Fruit fly (Drosophila melanogaster): ENCODE measurements around the gene CG8993.
A peak's percentile ranks its signal among the peaks of the same experiment; 100 is the strongest.

Gene CG8993

DNA sequence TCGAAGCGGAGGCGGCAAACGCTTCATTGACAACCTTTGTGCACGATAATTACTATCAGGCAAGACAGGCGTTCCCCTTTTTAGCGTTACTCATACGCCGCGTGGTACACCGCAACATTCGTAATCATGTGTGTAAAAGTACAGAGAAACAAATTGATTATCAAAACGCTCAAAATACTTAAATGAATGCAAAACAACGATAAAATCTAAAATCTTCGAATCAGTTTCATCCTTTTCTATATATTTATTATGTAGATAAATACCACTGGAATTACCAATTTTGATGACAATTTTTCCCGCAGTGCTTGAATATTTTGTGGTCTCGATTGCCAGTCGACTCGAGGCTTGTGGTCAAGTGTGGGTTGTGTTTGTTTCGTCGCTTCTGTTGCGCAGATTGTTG lies 38.9 kb downstream of the CG8993 start:
- TF ChIP-seq pan (optimal IDR thresholded peaks at IDR 0.05) (no peak), psq (optimal IDR thresholded peaks at IDR 0.05) (no peak), CG8478 (optimal IDR thresholded peaks at IDR 0.05) (no peak), usp (GFP tag; optimal IDR thresholded peaks at IDR 0.05) (no peak)

DNA sequence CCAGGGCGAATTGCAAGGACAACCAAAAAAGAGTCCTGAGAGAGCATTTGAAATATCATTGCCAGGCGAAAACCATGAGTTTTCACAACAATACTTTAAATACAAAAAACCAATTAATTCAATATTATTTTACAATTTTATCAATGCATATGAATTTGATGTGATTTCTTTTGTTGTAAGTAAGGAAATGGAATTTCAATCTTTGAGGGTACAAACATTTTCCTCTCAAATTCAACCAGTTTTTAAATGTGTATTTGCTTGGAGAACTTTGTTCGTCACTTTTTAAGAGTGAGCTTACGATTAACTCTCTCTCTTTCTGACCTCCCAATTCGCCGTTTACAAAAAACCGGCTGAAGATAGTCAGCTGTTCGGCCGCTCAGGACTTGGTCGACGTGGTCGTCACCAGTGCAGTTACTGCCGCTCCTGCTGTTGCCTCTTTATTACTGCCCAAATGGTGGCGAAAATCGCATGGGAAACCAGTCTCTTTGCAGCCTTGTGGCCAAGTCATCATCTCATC lies 39.6 kb downstream of the CG8993 start:
- no peak for TF ChIP-seq Dll (optimal IDR thresholded peaks at IDR 0.05)
- no peak for TF ChIP-seq psq (optimal IDR thresholded peaks at IDR 0.05)
- TF ChIP-seq pan (optimal IDR thresholded peaks at IDR 0.05), result no peak
- TF ChIP-seq CG8478 (optimal IDR thresholded peaks at IDR 0.05), result no peak
- no peak for TF ChIP-seq usp (GFP tag; optimal IDR thresholded peaks at IDR 0.05)
- no peak for TF ChIP-seq EcR (GFP tag; optimal IDR thresholded peaks at IDR 0.05)

DNA sequence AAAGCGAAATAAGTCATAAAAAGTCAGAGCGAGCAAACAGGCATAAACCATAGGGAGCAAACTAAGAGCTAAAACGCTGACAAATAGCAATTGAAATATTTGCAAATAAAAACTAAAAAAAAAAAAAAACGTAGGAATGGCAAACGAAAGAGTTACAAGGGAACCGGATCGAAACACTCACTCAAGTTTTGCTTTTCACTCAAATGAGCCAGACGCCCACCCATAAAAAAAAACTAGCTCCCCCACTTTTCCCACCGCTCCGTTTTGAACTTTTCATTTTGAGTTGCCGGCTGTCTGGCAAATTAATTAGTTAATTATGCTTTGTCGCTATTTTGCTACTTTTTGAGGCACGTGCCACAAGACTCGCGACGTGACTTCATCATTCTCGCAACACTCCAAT lies 42.9 kb downstream of the CG8993 start:
- TF ChIP-seq EcR (GFP tag; optimal IDR thresholded peaks at IDR 0.05) (no peak), psq (optimal IDR thresholded peaks at IDR 0.05) (no peak), CG8478 (optimal IDR thresholded peaks at IDR 0.05) (no peak), Dll (optimal IDR thresholded peaks at IDR 0.05) (no peak), pan (optimal IDR thresholded peaks at IDR 0.05) (no peak), usp (GFP tag; optimal IDR thresholded peaks at IDR 0.05) (no peak)

DNA sequence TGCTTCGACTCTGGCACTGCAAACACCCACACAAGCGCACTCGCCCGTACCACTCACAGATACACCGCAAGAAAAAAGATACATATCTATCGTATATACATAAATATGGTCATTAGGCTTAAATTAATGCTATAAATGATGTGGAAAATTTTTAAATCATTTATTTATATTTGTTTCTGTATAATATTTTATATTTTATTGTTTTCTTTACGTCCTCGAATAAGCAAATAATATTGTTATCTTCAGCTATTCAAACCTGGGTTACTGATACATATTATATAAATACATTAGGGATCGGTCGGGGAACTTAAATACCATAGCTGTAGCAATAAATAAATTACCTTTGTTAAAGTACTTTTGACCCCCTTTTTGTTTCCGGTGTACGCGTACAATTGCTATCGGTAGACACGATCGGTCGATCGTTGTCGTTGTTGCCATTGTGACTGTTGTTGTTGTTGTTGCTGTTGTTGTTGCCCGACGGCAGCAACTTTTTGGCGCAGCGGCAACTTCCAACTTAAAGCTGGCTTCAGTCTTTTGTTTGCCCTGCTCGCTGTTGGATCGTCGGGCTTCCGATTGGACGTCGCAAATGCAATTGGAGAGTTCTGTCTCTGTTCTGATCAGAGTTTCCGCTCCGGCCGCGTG lies 45.5 kb downstream of the CG8993 start:
- TF ChIP-seq EcR (GFP tag; optimal IDR thresholded peaks at IDR 0.05) (no peak), CG8478 (optimal IDR thresholded peaks at IDR 0.05) (no peak), pan (optimal IDR thresholded peaks at IDR 0.05) (peak; percentile 31), psq (optimal IDR thresholded peaks at IDR 0.05) (no peak), usp (GFP tag; optimal IDR thresholded peaks at IDR 0.05) (no peak), Dll (optimal IDR thresholded peaks at IDR 0.05) (no peak)

DNA sequence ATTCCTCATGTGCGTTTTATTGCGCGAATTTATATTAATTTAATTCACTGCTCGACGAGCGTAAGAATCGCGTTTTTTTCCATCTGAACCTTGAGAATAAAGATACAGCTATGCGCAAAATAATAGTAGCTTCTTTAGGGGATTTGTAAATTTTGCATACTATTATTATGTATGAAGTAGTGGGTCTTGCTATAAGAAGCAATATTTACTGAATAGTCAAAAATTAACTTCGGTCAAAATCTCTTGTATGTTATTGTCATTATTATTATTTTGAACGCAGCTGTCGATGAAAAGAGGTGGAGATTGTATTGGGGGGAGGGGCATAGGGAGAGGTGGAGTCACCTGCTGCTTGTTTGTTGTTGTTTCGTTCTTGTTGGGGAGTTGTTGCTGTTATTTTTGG lies 46.8 kb downstream of the CG8993 start:
- no peak for TF ChIP-seq CG8478 (optimal IDR thresholded peaks at IDR 0.05)
- no peak for TF ChIP-seq pan (optimal IDR thresholded peaks at IDR 0.05)
- TF ChIP-seq Dll (optimal IDR thresholded peaks at IDR 0.05), result no peak
- no peak for TF ChIP-seq usp (GFP tag; optimal IDR thresholded peaks at IDR 0.05)
- TF ChIP-seq EcR (GFP tag; optimal IDR thresholded peaks at IDR 0.05), result no peak
- no peak for TF ChIP-seq psq (optimal IDR thresholded peaks at IDR 0.05)

DNA sequence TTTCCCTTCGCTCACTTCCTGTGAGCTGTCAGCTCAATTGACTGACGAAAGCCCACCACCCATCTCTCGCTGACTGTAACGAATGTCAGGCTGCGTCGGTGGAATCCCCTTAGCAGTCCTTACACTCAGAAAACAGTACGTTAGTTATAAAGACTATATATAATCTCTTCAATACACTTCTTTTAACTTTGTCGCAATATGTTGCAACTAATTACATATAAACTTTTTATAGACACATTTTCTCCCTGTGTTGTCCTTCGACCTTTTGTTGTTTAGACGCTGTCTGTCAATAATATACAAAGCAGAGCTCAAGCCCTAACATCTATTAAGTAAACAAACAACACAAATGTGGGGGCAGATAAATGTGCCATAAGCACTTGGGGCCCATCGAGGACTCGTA lies 49.1 kb downstream of the CG8993 start:
- no peak for TF ChIP-seq Dll (optimal IDR thresholded peaks at IDR 0.05)

Data from whole organism.